Worm (Caenorhabditis elegans) whole organism, L4 larva: ENCODE data around the gene srx-13.

Source experiments
- D1046.2 ChIP-seq: fragments of 200-800 bp; sonication (Bioruptor generic); IDR thresholded peaks from 2 replicates; pipeline ENCODE4 v1.3.6; 2022; ENCODE audit warnings: missing genetic modification characterization, missing compliant biosample characterization
- F10B5.3 ChIP-seq: sonication (generic microtip); optimal IDR thresholded peaks from 2 replicates; lab custom pipeline; 2016; ENCODE audit warnings: mild to moderate bottlenecking, missing genetic modification characterization, missing compliant biosample characterization
- R02D3.7 ChIP-seq: fragments of 150-350 bp; sonication (generic microtip); optimal IDR thresholded peaks from 3 replicates; lab custom pipeline; 2014; ENCODE audit warnings: missing biosample characterization, missing genetic modification characterization
- T26A8.4 ChIP-seq: fragments of 200-800 bp; sonication (Bioruptor generic); IDR thresholded peaks from 2 replicates; pipeline ENCODE4 v1.3.6; 2022; ENCODE audit warnings: missing genetic modification characterization, missing compliant biosample characterization
- Y75B8A.6 ChIP-seq: fragments of 200-800 bp; sonication (Bioruptor generic); IDR thresholded peaks from 2 replicates; pipeline ENCODE4 v1.3.6; 2022; ENCODE audit warnings: missing genetic modification reagents, missing genetic modification characterization, missing compliant biosample characterization
- ZK337.2 ChIP-seq: fragments of 200-800 bp; sonication (Bioruptor generic); IDR thresholded peaks from 2 replicates; pipeline ENCODE4 v1.3.6; 2022; ENCODE audit warnings: missing genetic modification reagents, missing genetic modification characterization, missing compliant biosample characterization
- ZK546.5 ChIP-seq, 2 experiments: sonication (generic microtip); optimal IDR thresholded peaks; 2 replicates each; lab custom pipeline; 2017; ENCODE audit warnings: missing biosample characterization in 2 of 2, missing genetic modification characterization in 2 of 2
- aha-1 ChIP-seq: fragments of 150-350 bp; peaks from one replicate; lab custom pipeline; 2014; ENCODE audit warnings: missing biosample characterization, missing genetic modification characterization
- arid-1 ChIP-seq: fragments of 200-800 bp; sonication (Bioruptor generic); conservative IDR thresholded peaks from 2 replicates; pipeline ENCODE4 v1.3.6; 2022; ENCODE audit warnings: missing genetic modification reagents, missing genetic modification characterization, missing compliant biosample characterization
- ceh-20 ChIP-seq: fragments of 200-800 bp; sonication (Bioruptor generic); IDR thresholded peaks from 2 replicates; pipeline ENCODE4 v1.3.6; 2022; ENCODE audit warnings: missing genetic modification reagents, missing genetic modification characterization, missing compliant biosample characterization
- ceh-28 ChIP-seq: fragments of 150-350 bp; optimal IDR thresholded peaks from 2 replicates; lab custom pipeline; 2014; ENCODE audit warnings: missing biosample characterization, missing genetic modification reagents, missing genetic modification characterization
- ceh-62 ChIP-seq: sonication (generic microtip); optimal IDR thresholded peaks from 2 replicates; lab custom pipeline; 2017; ENCODE audit warnings: missing biosample characterization, missing genetic modification characterization
- ceh-82 ChIP-seq: sonication (generic microtip); optimal IDR thresholded peaks from 2 replicates; lab custom pipeline; 2017; ENCODE audit warnings: missing biosample characterization, missing genetic modification characterization
- ctbp-1 ChIP-seq: fragments of 200-800 bp; sonication (Bioruptor generic); IDR thresholded peaks from 2 replicates; pipeline ENCODE4 v1.3.6; 2022; ENCODE audit warnings: missing genetic modification reagents, missing genetic modification characterization, missing compliant biosample characterization
- daf-16 ChIP-seq, 3 experiments: sonication (generic microtip); optimal IDR thresholded peaks; 2 replicates each; lab custom pipeline; 2016 to 2017; ENCODE audit warnings: missing genetic modification characterization in 3 of 3, missing genetic modification reagents in 3 of 3, mild to moderate bottlenecking in 2 of 3, missing compliant biosample characterization in 2 of 3, missing biosample characterization in 1 of 3, moderate library complexity in 1 of 3
- daf-19 ChIP-seq: fragments of 200-800 bp; sonication (Bioruptor generic); conservative IDR thresholded peaks from 2 replicates; pipeline ENCODE4 v1.3.6; 2022; ENCODE audit warnings: missing genetic modification characterization, missing compliant biosample characterization
- dmd-6 ChIP-seq: fragments of 200-800 bp; sonication (Bioruptor generic); IDR thresholded peaks from 2 replicates; pipeline ENCODE4 v1.3.6; 2022; ENCODE audit warnings: missing genetic modification reagents, missing genetic modification characterization, missing compliant biosample characterization
- dve-1 ChIP-seq: sonication (generic microtip); optimal IDR thresholded peaks from 2 replicates; lab custom pipeline; 2017; ENCODE audit warnings: antibody characterized with exemption, mild to moderate bottlenecking, missing genetic modification characterization, missing compliant biosample characterization; ENCODE audit not compliant: insufficient read depth
- egl-43 ChIP-seq: fragments of 200-800 bp; sonication (Bioruptor generic); IDR thresholded peaks from 2 replicates; pipeline ENCODE4 v1.3.6; 2022; ENCODE audit warnings: missing genetic modification reagents, missing genetic modification characterization, missing compliant biosample characterization
- gei-8 ChIP-seq: fragments of 200-800 bp; sonication (Bioruptor generic); optimal IDR thresholded peaks from 2 replicates; lab custom pipeline; 2018; ENCODE audit warnings: mild to moderate bottlenecking, missing genetic modification characterization, missing compliant biosample characterization
- hlh-30 ChIP-seq: sonication (generic microtip); optimal IDR thresholded peaks from 2 replicates; lab custom pipeline; 2017; ENCODE audit warnings: antibody characterized with exemption, mild to moderate bottlenecking, missing genetic modification characterization, missing compliant biosample characterization; ENCODE audit not compliant: insufficient read depth
- hmg-1.1 ChIP-seq: fragments of 200-800 bp; sonication (Bioruptor generic); IDR thresholded peaks from 2 replicates; pipeline ENCODE4 v1.3.6; 2022; ENCODE audit warnings: missing genetic modification reagents, missing genetic modification characterization, missing compliant biosample characterization
- jun-1 ChIP-seq: fragments of 150-350 bp; optimal IDR thresholded peaks from 2 replicates; lab custom pipeline; 2014; ENCODE audit warnings: missing biosample characterization, missing genetic modification reagents, missing genetic modification characterization
- lin-1 ChIP-seq: fragments of 200-800 bp; sonication (Bioruptor generic); IDR thresholded peaks from 2 replicates; pipeline ENCODE4 v1.3.6; 2022; ENCODE audit warnings: missing genetic modification reagents, missing genetic modification characterization, missing compliant biosample characterization
- lin-13 ChIP-seq: fragments of 150-350 bp; optimal IDR thresholded peaks from 2 replicates; lab custom pipeline; 2014; ENCODE audit warnings: missing biosample characterization, missing genetic modification reagents, missing genetic modification characterization
- lin-15B ChIP-seq: fragments of 150-350 bp; sonication (generic microtip); optimal IDR thresholded peaks from 3 replicates; lab custom pipeline; 2014; ENCODE audit warnings: missing biosample characterization, missing genetic modification characterization
- madf-9 ChIP-seq: fragments of 200-800 bp; sonication (Bioruptor generic); conservative IDR thresholded peaks from 2 replicates; pipeline ENCODE4 v1.3.6; 2022; ENCODE audit warnings: missing genetic modification reagents, missing genetic modification characterization, missing compliant biosample characterization
- mdl-1 ChIP-seq, 2 experiments: fragments of 150-350 bp in 1 of 2; sonication (generic microtip) in 1 of 2; optimal IDR thresholded peaks; 2 replicates each; lab custom pipeline; 2014 to 2017; ENCODE audit warnings: missing biosample characterization in 2 of 2, missing genetic modification characterization in 2 of 2
- mep-1 ChIP-seq: fragments of 150-350 bp; sonication (generic microtip); optimal IDR thresholded peaks from 3 replicates; lab custom pipeline; 2014; ENCODE audit warnings: missing biosample characterization, missing genetic modification characterization
- mxl-3 ChIP-seq: fragments of 200-800 bp; sonication (Bioruptor generic); optimal IDR thresholded peaks from 2 replicates; lab custom pipeline; 2018; ENCODE audit warnings: mild to moderate bottlenecking, missing genetic modification characterization, missing compliant biosample characterization
- nhr-102 ChIP-seq: sonication (generic microtip); optimal IDR thresholded peaks from 2 replicates; lab custom pipeline; 2016; ENCODE audit warnings: mild to moderate bottlenecking, missing genetic modification characterization, moderate library complexity, missing compliant biosample characterization
- nhr-11 ChIP-seq: fragments of 150-350 bp; optimal IDR thresholded peaks from 2 replicates; lab custom pipeline; 2014; ENCODE audit warnings: missing biosample characterization, missing genetic modification characterization
- nhr-111 ChIP-seq: fragments of 200-800 bp; sonication (Bioruptor generic); optimal IDR thresholded peaks from 2 replicates; lab custom pipeline; 2018; ENCODE audit warnings: mild to moderate bottlenecking, missing genetic modification characterization, missing compliant biosample characterization
- nhr-25 ChIP-seq: sonication (generic microtip); optimal IDR thresholded peaks from 2 replicates; lab custom pipeline; 2017; ENCODE audit warnings: missing genetic modification characterization, mild to moderate bottlenecking, missing compliant biosample characterization, antibody characterized with exemption, moderate library complexity, borderline replicate concordance; ENCODE audit not compliant: insufficient read depth
- nhr-41 ChIP-seq: fragments of 200-800 bp; sonication (Bioruptor generic); IDR thresholded peaks from 2 replicates; pipeline ENCODE4 v1.3.6; 2022; ENCODE audit warnings: missing genetic modification reagents, missing genetic modification characterization, missing compliant biosample characterization
- nhr-48 ChIP-seq: sonication (generic microtip); optimal IDR thresholded peaks from 2 replicates; lab custom pipeline; 2016; ENCODE audit warnings: mild to moderate bottlenecking, missing genetic modification characterization, missing compliant biosample characterization
- nhr-77 ChIP-seq: fragments of 150-350 bp; optimal IDR thresholded peaks from 2 replicates; lab custom pipeline; 2014; ENCODE audit warnings: missing biosample characterization, missing genetic modification characterization
- php-3 ChIP-seq: fragments of 200-800 bp; sonication (Bioruptor generic); IDR thresholded peaks from 2 replicates; pipeline ENCODE4 v1.3.6; 2022; ENCODE audit warnings: missing genetic modification reagents, missing genetic modification characterization, missing compliant biosample characterization
- pqm-1 ChIP-seq: sonication (generic microtip); optimal IDR thresholded peaks from 2 replicates; lab custom pipeline; 2017; ENCODE audit warnings: missing biosample characterization, missing genetic modification characterization
- sdz-12 ChIP-seq: fragments of 200-800 bp; sonication (Bioruptor generic); optimal IDR thresholded peaks from 2 replicates; lab custom pipeline; 2018; ENCODE audit warnings: mild to moderate bottlenecking, missing genetic modification characterization, missing compliant biosample characterization
- set-16 ChIP-seq: fragments of 200-800 bp; sonication (Bioruptor generic); IDR thresholded peaks from 2 replicates; pipeline ENCODE4 v1.3.6; 2022; ENCODE audit warnings: missing genetic modification reagents, missing genetic modification characterization, missing compliant biosample characterization
- skn-1 ChIP-seq: fragments of 150-350 bp; optimal IDR thresholded peaks from 2 replicates; lab custom pipeline; 2014; ENCODE audit warnings: missing biosample characterization, missing genetic modification characterization
- snpc-4 ChIP-seq: fragments of 150-350 bp; optimal IDR thresholded peaks from 2 replicates; lab custom pipeline; 2014; ENCODE audit warnings: missing biosample characterization, missing genetic modification characterization
- spr-1 ChIP-seq: sonication (generic microtip); optimal IDR thresholded peaks from 2 replicates; lab custom pipeline; 2016; ENCODE audit warnings: mild to moderate bottlenecking, missing genetic modification characterization, missing compliant biosample characterization
- vab-7 ChIP-seq: fragments of 200-800 bp; sonication (Bioruptor generic); IDR thresholded peaks from 2 replicates; pipeline ENCODE4 v1.3.6; 2022; ENCODE audit warnings: missing genetic modification reagents, missing genetic modification characterization, missing compliant biosample characterization
- zfp-3 ChIP-seq: fragments of 200-800 bp; sonication (Bioruptor generic); conservative IDR thresholded peaks from 2 replicates; pipeline ENCODE4 v1.3.6; 2022; ENCODE audit warnings: missing genetic modification reagents, missing genetic modification characterization, missing compliant biosample characterization
- ztf-11 ChIP-seq: fragments of 150-350 bp; optimal IDR thresholded peaks from 2 replicates; lab custom pipeline; 2014; ENCODE audit warnings: missing biosample characterization, missing genetic modification characterization

Gene srx-13

DNA sequence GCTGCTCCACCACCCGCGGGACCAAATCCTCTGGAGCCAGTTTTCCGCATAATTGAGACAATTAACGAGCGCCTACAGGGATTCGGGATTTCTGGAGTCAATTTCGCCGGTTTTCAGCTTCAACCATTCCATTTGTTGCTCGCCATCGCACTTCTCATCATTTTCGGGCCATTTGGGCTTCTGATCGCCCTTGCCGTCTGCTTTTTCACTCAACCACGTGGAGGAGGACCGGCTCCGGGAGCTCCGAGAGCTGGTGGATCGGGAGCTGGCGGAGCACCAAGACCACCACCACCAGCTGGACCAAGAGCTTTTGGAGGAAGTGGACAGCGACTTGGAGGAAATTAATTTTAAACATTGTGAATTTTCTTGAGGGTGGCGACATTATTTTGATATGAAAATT is 22.3 kb downstream of the srx-13 start:
- TF ChIP-seq dmd-6 = no peak
- TF ChIP-seq aha-1 (tag; lab: Kevin White, UChicago) = peak; percentile 59
- no peak for TF ChIP-seq daf-16 (GFP tag; optimal IDR thresholded peaks at IDR 0.05; lab: Kevin White, UChicago)
- TF ChIP-seq daf-16 (tag; optimal IDR thresholded peaks at IDR 0.05; lab: Kevin White, UChicago) = no peak
- peak; percentile 85 for TF ChIP-seq set-16 (GFP tag; lab: Robert Waterston, UW)
- 0 out of 2 replicates have a peak, but pooled peaks have one; percentile 11 for TF ChIP-seq egl-43 (GFP tag; lab: Robert Waterston, UW)

DNA sequence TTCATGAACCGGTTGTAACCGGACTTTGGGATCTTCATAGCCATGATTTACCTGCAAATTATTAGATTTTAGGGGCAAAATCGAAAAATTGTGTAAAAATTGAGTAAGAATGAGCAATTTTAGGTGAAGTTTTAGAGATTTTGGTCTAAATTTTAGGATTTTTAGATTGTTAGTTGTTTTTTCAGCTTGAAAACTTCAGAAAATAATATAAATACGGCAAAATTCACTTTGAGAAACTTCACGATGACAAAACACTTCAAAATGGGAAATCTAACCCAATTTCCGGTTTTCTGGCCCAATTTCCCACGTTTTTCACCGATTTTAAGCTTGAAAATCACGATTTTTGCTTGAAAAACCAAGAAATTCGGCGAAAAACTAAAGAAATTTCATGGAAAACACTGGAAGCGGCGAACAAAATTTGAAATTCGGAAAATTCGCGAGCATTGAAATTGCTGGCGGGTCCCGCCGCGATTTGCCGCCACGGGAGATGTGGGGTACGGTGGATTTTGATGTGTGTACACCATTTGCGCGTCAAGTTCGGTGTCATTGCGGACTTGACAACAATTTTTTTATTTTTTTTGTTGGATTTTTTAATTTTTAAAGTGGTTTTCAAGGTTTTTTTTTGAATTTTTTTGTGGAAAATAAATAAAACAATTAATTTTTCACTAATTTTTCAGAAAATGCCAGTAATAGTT is 24.4 kb downstream of the srx-13 start, which contains the start of the genes cct-8 and Y55F3AR.2:
Gene cct-8 (minus strand): TSS at position 51 of the 695 bp plus-strand sequence.
Gene Y55F3AR.2 (plus strand): TSS at position 672 of the 695 bp plus-strand sequence.
- peak in 1 of 2 experiments; percentile 65 for TF ChIP-seq mdl-1 (tag; optimal IDR thresholded peaks at IDR 0.05; lab: Kevin White, UChicago)
- TF ChIP-seq nhr-25 (tag; lab: Kevin White, UChicago) = peak; percentile 81
- no peak for TF ChIP-seq pqm-1 (tag; lab: Kevin White, UChicago)
- TF ChIP-seq daf-16 (GFP tag; optimal IDR thresholded peaks at IDR 0.05; lab: Kevin White, UChicago) = peak; percentile 58 to 95
- TF ChIP-seq daf-16 (tag; optimal IDR thresholded peaks at IDR 0.05; lab: Kevin White, UChicago) = peak; percentile 82
- peak; percentile 92 for TF ChIP-seq jun-1 (tag; lab: Kevin White, UChicago)
- TF ChIP-seq snpc-4 (tag; lab: Kevin White, UChicago) = peak; percentile 31
- TF ChIP-seq gei-8 (GFP tag; lab: Kevin White, UChicago) = peak; percentile 63
- TF ChIP-seq dve-1 (tag; lab: Kevin White, UChicago) = peak; percentile 99
- TF ChIP-seq ZK337.2 (GFP tag; lab: Robert Waterston, UW) = peak; percentile 90
- TF ChIP-seq nhr-102 (tag; lab: Kevin White, UChicago) = peak; percentile 97
- TF ChIP-seq skn-1 (tag; lab: Kevin White, UChicago) = no peak
- peak; percentile 96 for TF ChIP-seq madf-9 (GFP tag; lab: Robert Waterston, UW)
- TF ChIP-seq mep-1 (tag; lab: Kevin White, UChicago) = peak; percentile 99
- peak; percentile 99 for TF ChIP-seq hmg-1.1 (GFP tag; lab: Robert Waterston, UW)
- TF ChIP-seq lin-13 (GFP tag; lab: Kevin White, UChicago) = peak; percentile 95
- peak; percentile 15 to 67 for TF ChIP-seq ZK546.5 (tag; optimal IDR thresholded peaks at IDR 0.05; lab: Kevin White, UChicago)
- TF ChIP-seq T26A8.4 (GFP tag; lab: Robert Waterston, UW) = peak; percentile 99
- peak; percentile 99 for TF ChIP-seq php-3 (GFP tag; lab: Robert Waterston, UW)
- peak; percentile 89 for TF ChIP-seq nhr-11 (tag; lab: Kevin White, UChicago)
- TF ChIP-seq ceh-28 (tag; lab: Kevin White, UChicago) = no peak
- TF ChIP-seq vab-7 = peak; percentile 92
- TF ChIP-seq mxl-3 = peak; percentile 72
- TF ChIP-seq set-16 (GFP tag; lab: Robert Waterston, UW) = peak; percentile 69
- TF ChIP-seq ztf-11 = no peak
- TF ChIP-seq ceh-62 (tag; lab: Kevin White, UChicago) = no peak
- peak; percentile 94 for TF ChIP-seq nhr-77 (tag; lab: Kevin White, UChicago)
- TF ChIP-seq lin-1 = peak; percentile 92
- TF ChIP-seq zfp-3 = peak; percentile 99
- no peak for TF ChIP-seq ceh-82 (tag; lab: Kevin White, UChicago)
- TF ChIP-seq nhr-111 (GFP tag; lab: Kevin White, UChicago) = peak; percentile 88
- peak; percentile 89 for TF ChIP-seq nhr-48 (tag; lab: Kevin White, UChicago)
- TF ChIP-seq daf-19 (GFP tag; lab: Robert Waterston, UW) = peak; percentile 91
- TF ChIP-seq nhr-41 (GFP tag; lab: Robert Waterston, UW) = peak; percentile 76; the same call in 1 of the 2 replicates
- peak; percentile 98 for TF ChIP-seq arid-1 (GFP tag; lab: Robert Waterston, UW)
- peak; percentile 95 for TF ChIP-seq spr-1 (tag; lab: Kevin White, UChicago)
- peak; percentile 99 for TF ChIP-seq ceh-20
- TF ChIP-seq lin-15B (tag; lab: Kevin White, UChicago) = peak; percentile 81
- peak; percentile 97 for TF ChIP-seq ctbp-1 (GFP tag; lab: Robert Waterston, UW)
- peak; percentile 93 for TF ChIP-seq F10B5.3
- TF ChIP-seq Y75B8A.6 = peak; percentile 94
- no peak for TF ChIP-seq R02D3.7 (tag; lab: Kevin White, UChicago)
- peak; percentile 92 for TF ChIP-seq hlh-30
- TF ChIP-seq D1046.2 (GFP tag; lab: Robert Waterston, UW) = peak; percentile 95
- TF ChIP-seq sdz-12 (GFP tag; lab: Kevin White, UChicago) = peak; percentile 92
